Worm (Caenorhabditis elegans) whole organism, young adult: ENCODE results near the gene R05G6.10.

ENCODE experiments used
- B0019.2 ChIP-seq: fragments of 200-800 bp; sonication (Bioruptor generic); conservative IDR thresholded peaks from 2 replicates; pipeline ENCODE4 v1.3.6; 2022; ENCODE audit warnings: missing genetic modification reagents, missing genetic modification characterization, missing compliant biosample characterization
- B0336.3 ChIP-seq: fragments of 200-800 bp; sonication (Bioruptor generic); IDR thresholded peaks from 2 replicates; pipeline ENCODE4 v1.3.6; 2022; ENCODE audit warnings: missing genetic modification characterization, missing compliant biosample characterization
- C17E4.6 ChIP-seq: fragments of 200-800 bp; sonication (Bioruptor generic); IDR thresholded peaks from 2 replicates; pipeline ENCODE4 v1.3.6; 2022; ENCODE audit warnings: missing genetic modification reagents, missing genetic modification characterization, missing compliant biosample characterization
- F57A8.1 ChIP-seq: fragments of 200-800 bp; sonication (Bioruptor generic); optimal IDR thresholded peaks from 2 replicates; lab custom pipeline; 2018; ENCODE audit warnings: mild to moderate bottlenecking, missing genetic modification characterization, moderate library complexity, missing compliant biosample characterization
- F57C9.4 ChIP-seq: sonication (generic microtip); optimal IDR thresholded peaks from 2 replicates; lab custom pipeline; 2017; ENCODE audit warnings: mild to moderate bottlenecking, missing genetic modification characterization, missing compliant biosample characterization
- T07F8.4 ChIP-seq: sonication (generic microtip); optimal IDR thresholded peaks from 2 replicates; lab custom pipeline; 2016; ENCODE audit warnings: mild to moderate bottlenecking, missing genetic modification characterization, moderate library complexity, missing compliant biosample characterization
- Y53G8AR.9 ChIP-seq: fragments of 200-800 bp; sonication (Bioruptor generic); conservative IDR thresholded peaks from 2 replicates; pipeline ENCODE4 v1.3.6; 2022; ENCODE audit warnings: missing genetic modification reagents, missing genetic modification characterization, missing compliant biosample characterization
- Y95B8A.8 ChIP-seq: fragments of 200-800 bp; sonication (Bioruptor generic); IDR thresholded peaks from 2 replicates; pipeline ENCODE4 v1.3.6; 2022; ENCODE audit warnings: missing genetic modification reagents, missing genetic modification characterization, missing compliant biosample characterization
- attf-3 ChIP-seq: fragments of 200-800 bp; sonication (Bioruptor generic); conservative IDR thresholded peaks from 2 replicates; pipeline ENCODE4 v1.3.6; 2022; ENCODE audit warnings: missing genetic modification reagents, missing genetic modification characterization, missing compliant biosample characterization
- attf-6 ChIP-seq: fragments of 200-800 bp; sonication (Bioruptor generic); IDR thresholded peaks from 2 replicates; pipeline ENCODE4 v1.3.6; 2022; ENCODE audit warnings: missing genetic modification reagents, missing genetic modification characterization, missing compliant biosample characterization
- bed-1 ChIP-seq: fragments of 200-800 bp; sonication (Bioruptor generic); IDR thresholded peaks from 2 replicates; pipeline ENCODE4 v1.3.6; 2022; ENCODE audit warnings: missing genetic modification reagents, missing genetic modification characterization, missing compliant biosample characterization
- cebp-1 ChIP-seq, 2 experiments: fragments of 200-800 bp in 1 of 2; sonication (Bioruptor generic) in 1 of 2; sonication (generic microtip) in 1 of 2; IDR thresholded peaks in 1 of 2; optimal IDR thresholded peaks in 1 of 2; 2 replicates each; pipeline versions ENCODE4 v1.3.6 to Lab custom; 2017 to 2022; ENCODE audit warnings: missing compliant biosample characterization in 2 of 2, missing genetic modification characterization in 2 of 2, mild to moderate bottlenecking in 1 of 2, missing genetic modification reagents in 1 of 2, moderate library complexity in 1 of 2
- cebp-2 ChIP-seq: fragments of 200-800 bp; sonication (Bioruptor generic); IDR thresholded peaks from 2 replicates; pipeline ENCODE4 v1.3.6; 2022; ENCODE audit warnings: missing genetic modification characterization, missing compliant biosample characterization
- ceh-40 ChIP-seq: fragments of 200-800 bp; sonication (Bioruptor generic); IDR thresholded peaks from 2 replicates; pipeline ENCODE4 v1.3.6; 2022; ENCODE audit warnings: missing genetic modification characterization, missing compliant biosample characterization
- dpl-1 ChIP-seq: fragments of 150-350 bp; optimal IDR thresholded peaks from 2 replicates; lab custom pipeline; 2014; ENCODE audit warnings: missing biosample characterization, missing genetic modification reagents, missing genetic modification characterization
- egl-18 ChIP-seq: fragments of 200-800 bp; sonication (Bioruptor generic); IDR thresholded peaks from 2 replicates; pipeline ENCODE4 v1.3.6; 2022; ENCODE audit warnings: missing genetic modification reagents, missing genetic modification characterization, missing compliant biosample characterization
- fkh-3 ChIP-seq: sonication (generic microtip); optimal IDR thresholded peaks from 2 replicates; lab custom pipeline; 2016; ENCODE audit warnings: mild to moderate bottlenecking, missing genetic modification characterization, missing compliant biosample characterization
- hmg-1.2 ChIP-seq: fragments of 200-800 bp; sonication (Bioruptor generic); IDR thresholded peaks from 2 replicates; pipeline ENCODE4 v1.3.6; 2022; ENCODE audit warnings: missing genetic modification reagents, missing genetic modification characterization, missing compliant biosample characterization
- hmg-20 ChIP-seq: fragments of 200-800 bp; sonication (Bioruptor generic); IDR thresholded peaks from 2 replicates; pipeline ENCODE4 v1.3.6; 2022; ENCODE audit warnings: missing genetic modification reagents, missing genetic modification characterization, missing compliant biosample characterization
- hsf-1 ChIP-seq: fragments of 200-800 bp; sonication (Bioruptor generic); IDR thresholded peaks from 2 replicates; pipeline ENCODE4 v1.3.6; 2022; ENCODE audit warnings: missing genetic modification reagents, missing genetic modification characterization, missing compliant biosample characterization
- let-526 ChIP-seq: fragments of 200-800 bp; sonication (Bioruptor generic); IDR thresholded peaks from 2 replicates; pipeline ENCODE4 v1.3.6; 2022; ENCODE audit warnings: missing genetic modification reagents, missing genetic modification characterization, missing compliant biosample characterization
- let-607 ChIP-seq, 2 experiments: fragments of 200-800 bp in 1 of 2; sonication (Bioruptor generic) in 1 of 2; sonication (generic microtip) in 1 of 2; optimal IDR thresholded peaks; 2 replicates each; lab custom pipeline; 2016 to 2018; ENCODE audit warnings: mild to moderate bottlenecking in 2 of 2, missing compliant biosample characterization in 2 of 2, missing genetic modification characterization in 2 of 2, moderate library complexity in 2 of 2, missing genotype in 1 of 2
- lir-1 ChIP-seq: fragments of 200-800 bp; sonication (Bioruptor generic); conservative IDR thresholded peaks from 2 replicates; pipeline ENCODE4 v1.3.6; 2022; ENCODE audit warnings: missing genetic modification reagents, missing genetic modification characterization, missing compliant biosample characterization
- lsl-1 ChIP-seq: fragments of 200-800 bp; sonication (Bioruptor generic); optimal IDR thresholded peaks from 2 replicates; lab custom pipeline; 2018; ENCODE audit warnings: mild to moderate bottlenecking, missing genetic modification characterization, moderate library complexity, missing compliant biosample characterization
- madf-10 ChIP-seq: sonication (generic microtip); optimal IDR thresholded peaks from 2 replicates; lab custom pipeline; 2016; ENCODE audit warnings: mild to moderate bottlenecking, missing genetic modification characterization, missing compliant biosample characterization
- madf-6 ChIP-seq: fragments of 200-800 bp; sonication (Bioruptor generic); IDR thresholded peaks from 2 replicates; pipeline ENCODE4 v1.3.6; 2022; ENCODE audit warnings: missing genetic modification reagents, missing genetic modification characterization, missing compliant biosample characterization
- mel-28 ChIP-seq: sonication (generic microtip); optimal IDR thresholded peaks from 2 replicates; lab custom pipeline; 2016; ENCODE audit warnings: borderline replicate concordance, mild to moderate bottlenecking, missing genetic modification characterization, missing compliant biosample characterization
- nfya-2 ChIP-seq: fragments of 200-800 bp; sonication (Bioruptor generic); IDR thresholded peaks from 2 replicates; pipeline ENCODE4 v1.3.6; 2022; ENCODE audit warnings: missing genetic modification reagents, missing genetic modification characterization, missing compliant biosample characterization
- nhr-120 ChIP-seq: fragments of 200-800 bp; sonication (Bioruptor generic); IDR thresholded peaks from 2 replicates; pipeline ENCODE4 v1.3.6; 2022; ENCODE audit warnings: missing genetic modification characterization, missing compliant biosample characterization
- nhr-179 ChIP-seq: sonication (generic microtip); optimal IDR thresholded peaks from 2 replicates; lab custom pipeline; 2016; ENCODE audit warnings: mild to moderate bottlenecking, missing genetic modification characterization, missing compliant biosample characterization
- nhr-27 ChIP-seq: fragments of 200-800 bp; sonication (Bioruptor generic); optimal IDR thresholded peaks from 2 replicates; lab custom pipeline; 2018; ENCODE audit warnings: mild to moderate bottlenecking, missing genetic modification characterization, moderate library complexity, missing compliant biosample characterization
- rcor-1 ChIP-seq: fragments of 200-800 bp; sonication (Bioruptor generic); IDR thresholded peaks from 2 replicates; pipeline ENCODE4 v1.3.6; 2022; ENCODE audit warnings: missing genetic modification reagents, missing genetic modification characterization, missing compliant biosample characterization
- rec-8 ChIP-seq, 2 experiments: sonication (generic microtip); optimal IDR thresholded peaks; 2 replicates each; lab custom pipeline; 2016; ENCODE audit warnings: mild to moderate bottlenecking in 2 of 2, missing genetic modification characterization in 2 of 2, missing genetic modification reagents in 2 of 2, missing genotype in 2 of 2, missing biosample characterization in 1 of 2, missing compliant biosample characterization in 1 of 2, moderate library complexity in 1 of 2
- sdz-38 ChIP-seq: sonication (generic microtip); optimal IDR thresholded peaks from 2 replicates; lab custom pipeline; 2016; ENCODE audit warnings: missing genotype, missing genetic modification characterization, missing compliant biosample characterization
- snpc-3.4 ChIP-seq: sonication (generic microtip); optimal IDR thresholded peaks from 2 replicates; lab custom pipeline; 2017; ENCODE audit warnings: missing genetic modification characterization, mild to moderate bottlenecking, missing compliant biosample characterization, antibody characterized with exemption, moderate library complexity, missing genotype, missing genetic modification reagents
- tbp1 ChIP-seq: fragments of 200-800 bp; sonication (Bioruptor generic); optimal IDR thresholded peaks from 2 replicates; lab custom pipeline; 2018; ENCODE audit warnings: mild to moderate bottlenecking, missing genetic modification characterization, missing compliant biosample characterization
- tbx-9 ChIP-seq: sonication (generic microtip); optimal IDR thresholded peaks from 2 replicates; lab custom pipeline; 2016; ENCODE audit warnings: borderline replicate concordance, missing genetic modification characterization, inconsistent platforms, missing compliant biosample characterization
- zim-3 ChIP-seq: sonication (generic microtip); optimal IDR thresholded peaks from 2 replicates; lab custom pipeline; 2017; ENCODE audit warnings: mild to moderate bottlenecking, missing genetic modification characterization, moderate library complexity, missing compliant biosample characterization
- ztf-22 ChIP-seq: fragments of 200-800 bp; sonication (Bioruptor generic); optimal IDR thresholded peaks from 2 replicates; lab custom pipeline; 2018; ENCODE audit warnings: mild to moderate bottlenecking, missing genetic modification characterization, moderate library complexity, missing compliant biosample characterization

The R05G6.10 gene

ce11 chrIV:7580062-7580614 lies 37.8 kb upstream of the R05G6.10 start, which contains the start of the genes cec-5 and nol-10 (continued):
- no peak for TF ChIP-seq ztf-22 (GFP tag; lab: Kevin White, UChicago)
- TF ChIP-seq let-526 (GFP tag; lab: Robert Waterston, UW), result no peak
- TF ChIP-seq lsl-1, result peak; percentile 81
- peak; percentile 12 for TF ChIP-seq T07F8.4 (tag; lab: Kevin White, UChicago)
- TF ChIP-seq tbx-9, result no peak
- peak; percentile 57; the same call in 1 of the 2 replicates for TF ChIP-seq B0336.3
- peak; percentile 89 for TF ChIP-seq hmg-1.2 (GFP tag; lab: Robert Waterston, UW)
- TF ChIP-seq egl-18 (GFP tag; lab: Robert Waterston, UW), result no peak
- no peak for TF ChIP-seq nhr-27 (tag; lab: Kevin White, UChicago)
- TF ChIP-seq fkh-3 (tag; lab: Kevin White, UChicago), result no peak
- TF ChIP-seq B0019.2 (GFP tag; lab: Robert Waterston, UW), result peak; percentile 61; the same call in 1 of the 2 replicates
- TF ChIP-seq ceh-40 (GFP tag; lab: Robert Waterston, UW), result no peak
- no peak for TF ChIP-seq F57A8.1 (GFP tag; lab: Kevin White, UChicago)
- TF ChIP-seq madf-6 (GFP tag; lab: Robert Waterston, UW), result peak; percentile 82
- peak; percentile 72; the same call in 1 of the 2 replicates for TF ChIP-seq C17E4.6 (GFP tag; lab: Robert Waterston, UW)
- TF ChIP-seq nhr-120 (GFP tag; lab: Robert Waterston, UW), result no peak
- no peak for TF ChIP-seq rec-8 (tag; optimal IDR thresholded peaks at IDR 0.05; lab: Kevin White, UChicago)
- no peak for TF ChIP-seq cebp-1 (GFP tag; IDR thresholded peaks at IDR 0.05; lab: Robert Waterston, UW)
- TF ChIP-seq cebp-1 (tag; optimal IDR thresholded peaks at IDR 0.05; lab: Kevin White, UChicago), result peak; percentile 80
- peak; percentile 74 for TF ChIP-seq tbp1
- TF ChIP-seq let-607 (tag; optimal IDR thresholded peaks at IDR 0.05; lab: Kevin White, UChicago), result peak in 1 of 2 experiments; percentile 41
- TF ChIP-seq zim-3, result no peak
- peak; percentile 77 for TF ChIP-seq dpl-1 (GFP tag; lab: Kevin White, UChicago)
- TF ChIP-seq F57C9.4 (tag; lab: Kevin White, UChicago), result no peak
- no peak for TF ChIP-seq sdz-38
- TF ChIP-seq cebp-2 (GFP tag; lab: Robert Waterston, UW), result no peak
- TF ChIP-seq hmg-20 (GFP tag; lab: Robert Waterston, UW), result no peak
- TF ChIP-seq rcor-1, result no peak; the same call in 1 of the 2 replicates
- TF ChIP-seq attf-6 (GFP tag; lab: Robert Waterston, UW), result no peak
- TF ChIP-seq snpc-3.4 (tag; lab: Kevin White, UChicago), result peak; percentile 94
- TF ChIP-seq bed-1 (GFP tag; lab: Robert Waterston, UW), result no peak

ce11 chrIV:7578281-7578680 lies 35.9 kb upstream of the R05G6.10 start, which contains the start of gene F32E10.5:
F32E10.5 (minus strand) TSS chrIV:7578381.
- TF ChIP-seq lir-1 (GFP tag; lab: Robert Waterston, UW), result no peak
- TF ChIP-seq cebp-1 (GFP tag; IDR thresholded peaks at IDR 0.05; lab: Robert Waterston, UW), result no peak
- no peak for TF ChIP-seq cebp-1 (tag; optimal IDR thresholded peaks at IDR 0.05; lab: Kevin White, UChicago)
- no peak for TF ChIP-seq mel-28 (tag; lab: Kevin White, UChicago)
- 0 out of 2 replicates have a peak, but pooled peaks have one; percentile 21 for TF ChIP-seq Y95B8A.8
- no peak for TF ChIP-seq let-607 (tag; optimal IDR thresholded peaks at IDR 0.05; lab: Kevin White, UChicago)
- TF ChIP-seq attf-3, result no peak
- TF ChIP-seq madf-10 (tag; lab: Kevin White, UChicago), result no peak
- TF ChIP-seq nhr-179 (tag; lab: Kevin White, UChicago), result no peak
- no peak for TF ChIP-seq Y53G8AR.9
- 0 out of 2 replicates have a peak, but pooled peaks have one; percentile 17 for TF ChIP-seq hsf-1 (GFP tag; lab: Robert Waterston, UW)
- TF ChIP-seq nfya-2 (GFP tag; lab: Robert Waterston, UW), result no peak
- TF ChIP-seq, all 124 proteins: peak for 2
